Worm (Caenorhabditis elegans) whole organism, mixed stage, embryonic: Measurements from ENCODE around the gene nhr-230.

ENCODE experiments used
- M03D4.4 ChIP-seq: sonication (generic microtip); optimal IDR thresholded peaks from 2 replicates; lab custom pipeline; 2017; ENCODE audit warnings: mild to moderate bottlenecking, missing genetic modification characterization, missing compliant biosample characterization
- bed-3 ChIP-seq: fragments of 200-800 bp; sonication (Bioruptor generic); optimal IDR thresholded peaks from 3 replicates; lab custom pipeline; 2018; ENCODE audit warnings: mild to moderate bottlenecking, missing genetic modification characterization, moderate library complexity, missing compliant biosample characterization
- blmp-1 ChIP-seq: fragments of 150-350 bp; optimal IDR thresholded peaks from 2 replicates; lab custom pipeline; 2014; ENCODE audit warnings: missing biosample characterization, missing genetic modification characterization
- ceh-43 ChIP-seq: fragments of 200-800 bp; sonication (Bioruptor generic); optimal IDR thresholded peaks from 2 replicates; lab custom pipeline; 2018; ENCODE audit warnings: mild to moderate bottlenecking, missing genetic modification characterization, moderate library complexity, missing compliant biosample characterization
- ceh-83 ChIP-seq: fragments of 200-800 bp; sonication (Bioruptor generic); optimal IDR thresholded peaks from 2 replicates; lab custom pipeline; 2018; ENCODE audit warnings: mild to moderate bottlenecking, missing genetic modification characterization, missing compliant biosample characterization
- ces-1 ChIP-seq: fragments of 150-350 bp; optimal IDR thresholded peaks from 2 replicates; lab custom pipeline; 2014; ENCODE audit warnings: missing biosample characterization, missing genetic modification reagents, missing genetic modification characterization
- drap-1 ChIP-seq: fragments of 200-800 bp; sonication (Bioruptor generic); optimal IDR thresholded peaks from 3 replicates; lab custom pipeline; 2018; ENCODE audit warnings: mild to moderate bottlenecking, missing genetic modification characterization, missing compliant biosample characterization
- elt-3 ChIP-seq: fragments of 150-350 bp; optimal IDR thresholded peaks from 2 replicates; lab custom pipeline; 2014; ENCODE audit warnings: missing biosample characterization, missing genetic modification characterization
- ham-2 ChIP-seq: fragments of 200-800 bp; sonication (Bioruptor generic); optimal IDR thresholded peaks from 2 replicates; lab custom pipeline; 2018; ENCODE audit warnings: mild to moderate bottlenecking, missing genetic modification characterization, missing compliant biosample characterization
- hlh-1 ChIP-seq: fragments of 150-350 bp; optimal IDR thresholded peaks from 2 replicates; lab custom pipeline; 2014; ENCODE audit warnings: missing biosample characterization, missing genetic modification reagents, missing genetic modification characterization
- lin-13 ChIP-seq: fragments of 150-350 bp; optimal IDR thresholded peaks from 2 replicates; lab custom pipeline; 2014; ENCODE audit warnings: missing biosample characterization, missing genetic modification characterization
- lin-32 ChIP-seq: fragments of 200-800 bp; sonication (Bioruptor generic); optimal IDR thresholded peaks from 2 replicates; lab custom pipeline; 2018; ENCODE audit warnings: mild to moderate bottlenecking, missing genetic modification characterization, missing compliant biosample characterization
- lsy-2 ChIP-seq: fragments of 150-350 bp; optimal IDR thresholded peaks from 2 replicates; lab custom pipeline; 2014; ENCODE audit warnings: missing biosample characterization, missing genetic modification characterization
- mab-5 ChIP-seq: fragments of 150-350 bp; optimal IDR thresholded peaks from 2 replicates; lab custom pipeline; 2014; ENCODE audit warnings: missing biosample characterization, missing genetic modification characterization
- mep-1 ChIP-seq: fragments of 150-350 bp; optimal IDR thresholded peaks from 2 replicates; lab custom pipeline; 2017; ENCODE audit warnings: missing biosample characterization, missing genetic modification reagents, missing genetic modification characterization, inconsistent platforms
- mls-2 ChIP-seq: sonication (generic microtip); optimal IDR thresholded peaks from 2 replicates; lab custom pipeline; 2016; ENCODE audit warnings: mild to moderate bottlenecking, missing genetic modification characterization, moderate library complexity, missing compliant biosample characterization
- nhr-12 ChIP-seq: fragments of 150-350 bp; optimal IDR thresholded peaks from 2 replicates; lab custom pipeline; 2014; ENCODE audit warnings: missing biosample characterization, missing genetic modification characterization
- nhr-2 ChIP-seq: fragments of 150-350 bp; optimal IDR thresholded peaks from 2 replicates; lab custom pipeline; 2014; ENCODE audit warnings: missing biosample characterization, missing genetic modification characterization
- nhr-237 ChIP-seq: fragments of 150-350 bp; optimal IDR thresholded peaks from 2 replicates; lab custom pipeline; 2014; ENCODE audit warnings: missing biosample characterization, missing genetic modification characterization
- nhr-76 ChIP-seq: sonication (generic microtip); optimal IDR thresholded peaks from 2 replicates; lab custom pipeline; 2017; ENCODE audit warnings: missing biosample characterization, missing genetic modification characterization
- pha-4 ChIP-seq: fragments of 150-350 bp; optimal IDR thresholded peaks from 2 replicates; lab custom pipeline; 2018; ENCODE audit warnings: missing biosample characterization, missing genetic modification reagents, missing genetic modification characterization
- sem-2 ChIP-seq: fragments of 200-800 bp; sonication (Bioruptor generic); optimal IDR thresholded peaks from 2 replicates; lab custom pipeline; 2018; ENCODE audit warnings: mild to moderate bottlenecking, missing genetic modification characterization, missing compliant biosample characterization
- sptf-1 ChIP-seq: sonication (generic microtip); optimal IDR thresholded peaks from 2 replicates; lab custom pipeline; 2017; ENCODE audit warnings: mild to moderate bottlenecking, missing genetic modification characterization, moderate library complexity, missing compliant biosample characterization
- tbx-8 ChIP-seq: fragments of 200-800 bp; sonication (Bioruptor generic); optimal IDR thresholded peaks from 2 replicates; lab custom pipeline; 2018; ENCODE audit warnings: mild to moderate bottlenecking, missing genetic modification characterization, moderate library complexity, missing compliant biosample characterization
- unc-120 ChIP-seq: sonication (generic microtip); optimal IDR thresholded peaks from 2 replicates; lab custom pipeline; 2017; ENCODE audit warnings: missing genetic modification characterization, missing compliant biosample characterization; ENCODE audit not compliant: poor library complexity, severe bottlenecking
- unc-39 ChIP-seq: fragments of 150-350 bp; optimal IDR thresholded peaks from 2 replicates; lab custom pipeline; 2014; ENCODE audit warnings: missing biosample characterization, missing genetic modification characterization
- unc-62 ChIP-seq: fragments of 150-350 bp; optimal IDR thresholded peaks from 2 replicates; lab custom pipeline; 2014; ENCODE audit warnings: missing biosample characterization, missing genetic modification reagents, missing genetic modification characterization
- zip-8 ChIP-seq: fragments of 150-350 bp; optimal IDR thresholded peaks from 2 replicates; lab custom pipeline; 2014; ENCODE audit warnings: missing biosample characterization, missing genetic modification characterization
- ztf-11 ChIP-seq: fragments of 150-350 bp; optimal IDR thresholded peaks from 2 replicates; lab custom pipeline; 2014; ENCODE audit warnings: missing biosample characterization, missing genetic modification characterization

nhr-230 gene

ce11 chrV:18821569-18821968, 25.0 kb upstream of the nhr-230 start:
- TF ChIP-seq lsy-2 (tag; lab: Kevin White, UChicago) (no peak), unc-120 (tag; lab: Kevin White, UChicago) (no peak), blmp-1 (tag; lab: Kevin White, UChicago) (no peak), tbx-8 (no peak), ham-2 (no peak), mls-2 (tag; lab: Kevin White, UChicago) (no peak), bed-3 (GFP tag; lab: Kevin White, UChicago) (no peak), nhr-12 (tag; lab: Kevin White, UChicago) (no peak), hlh-1 (no peak), M03D4.4 (tag; lab: Kevin White, UChicago) (no peak), mep-1 (tag; lab: Kevin White, UChicago) (no peak), unc-62 (GFP tag; lab: Kevin White, UChicago) (no peak)

DNA sequence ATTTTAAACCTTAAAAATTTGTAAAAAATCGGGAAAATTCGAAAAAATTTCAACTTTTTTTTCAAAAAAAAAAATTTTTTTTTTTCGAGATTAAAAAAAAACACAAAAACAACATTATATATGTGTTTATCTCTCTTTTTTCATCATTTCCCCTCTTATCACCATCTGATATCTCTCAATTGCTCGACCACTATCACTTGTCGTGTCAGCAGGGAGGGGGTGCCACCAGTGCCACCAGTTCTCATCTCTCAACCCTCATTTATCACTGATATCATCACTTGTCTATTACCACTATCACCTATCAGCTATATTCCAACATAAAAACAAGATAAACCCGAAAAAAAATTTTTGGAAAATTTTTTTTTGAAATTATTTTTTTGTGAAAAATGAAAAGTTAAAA, 20.1 kb upstream of the nhr-230 start:
- TF ChIP-seq lin-32 (GFP tag; lab: Kevin White, UChicago), result no peak
- no peak for TF ChIP-seq nhr-237 (tag; lab: Kevin White, UChicago)
- TF ChIP-seq drap-1 (GFP tag; lab: Kevin White, UChicago), result no peak
- no peak for TF ChIP-seq nhr-2
- no peak for TF ChIP-seq mls-2 (tag; lab: Kevin White, UChicago)
- TF ChIP-seq nhr-12 (tag; lab: Kevin White, UChicago), result no peak
- TF ChIP-seq ces-1 (GFP tag; lab: Kevin White, UChicago), result no peak
- TF ChIP-seq bed-3 (GFP tag; lab: Kevin White, UChicago), result no peak

DNA sequence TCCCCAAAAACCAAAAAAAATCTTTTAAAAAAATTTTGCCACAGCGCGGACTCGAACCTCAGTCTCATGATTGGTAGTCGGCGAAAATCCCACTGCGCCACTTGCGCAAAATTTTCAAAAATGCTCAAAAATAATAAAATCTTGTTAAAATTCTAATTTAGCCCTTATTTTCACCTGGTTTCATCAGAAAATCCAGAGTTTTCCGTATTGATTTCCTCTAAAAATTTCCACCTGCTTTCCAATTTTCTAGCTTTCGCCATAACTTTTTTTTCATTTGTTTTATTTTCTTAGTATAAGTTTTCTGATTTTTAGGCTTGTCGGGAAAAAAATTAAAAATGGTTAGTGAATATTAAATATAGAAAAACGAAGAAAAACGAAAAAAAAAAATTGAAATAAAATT, 19.2 kb upstream of the nhr-230 start:
- TF ChIP-seq mls-2 (tag; lab: Kevin White, UChicago) (no peak), M03D4.4 (tag; lab: Kevin White, UChicago) (no peak), unc-39 (no peak), bed-3 (GFP tag; lab: Kevin White, UChicago) (no peak), tbx-8 (no peak), ceh-83 (GFP tag; lab: Kevin White, UChicago) (no peak)

- TF ChIP-seq mls-2 (tag; lab: Kevin White, UChicago) (no peak), unc-39 (no peak), elt-3 (tag; lab: Kevin White, UChicago) (no peak), drap-1 (GFP tag; lab: Kevin White, UChicago) (no peak), mab-5 (tag; lab: Kevin White, UChicago) (no peak), tbx-8 (no peak), ham-2 (no peak), lin-32 (GFP tag; lab: Kevin White, UChicago) (no peak), ztf-11 (tag; lab: Kevin White, UChicago) (no peak), ces-1 (GFP tag; lab: Kevin White, UChicago) (no peak), blmp-1 (tag; lab: Kevin White, UChicago) (no peak), sem-2 (GFP tag; lab: Kevin White, UChicago) (no peak), nhr-12 (tag; lab: Kevin White, UChicago) (no peak), pha-4 (tag; lab: Kevin White, UChicago) (no peak), sptf-1 (tag; lab: Kevin White, UChicago) (no peak), unc-62 (GFP tag; lab: Kevin White, UChicago) (no peak), lin-13 (no peak), ceh-43 (GFP tag; lab: Kevin White, UChicago) (no peak), bed-3 (GFP tag; lab: Kevin White, UChicago) (no peak)
These were observed 9.5 kb upstream of the nhr-230 start, which contains the start of gene cyp-33D3 for ce11 chrV:18837125-18837524. TSS of gene cyp-33D3 (minus strand) at chrV:18837225.

DNA sequence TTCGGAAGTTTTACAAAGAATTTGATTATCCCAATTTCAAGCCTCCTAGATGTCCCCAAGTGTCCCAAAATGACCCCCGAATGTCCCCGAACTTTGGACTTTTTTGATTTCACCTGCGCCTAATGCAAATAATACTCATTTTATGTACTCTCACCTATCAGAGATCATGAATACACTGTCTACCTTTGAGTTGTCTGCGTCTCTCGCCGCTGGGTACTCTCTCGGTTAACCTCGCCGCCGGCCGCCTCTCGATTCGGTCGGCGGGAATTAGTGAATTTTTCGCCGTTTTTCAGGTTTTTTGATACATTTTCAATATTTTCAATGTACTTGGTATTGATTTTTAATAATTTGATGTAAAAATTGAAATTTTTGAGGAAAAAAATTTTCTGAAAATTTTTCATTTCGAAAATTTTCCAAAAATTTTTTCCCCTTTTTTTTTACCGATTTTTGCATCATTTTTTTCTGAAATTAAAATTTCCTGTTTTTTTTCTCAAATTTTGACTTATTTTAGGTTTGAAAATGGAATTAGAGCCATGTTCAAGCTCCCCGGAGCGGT, 7.7 kb upstream of the nhr-230 start, which contains the start of gene nhr-65:
Gene nhr-65 (plus strand): TSS at position 506 of the 556 bp plus-strand sequence.
- TF ChIP-seq tbx-8, result no peak
- TF ChIP-seq mab-5 (tag; lab: Kevin White, UChicago), result no peak
- no peak for TF ChIP-seq unc-62 (GFP tag; lab: Kevin White, UChicago)
- no peak for TF ChIP-seq mep-1 (tag; lab: Kevin White, UChicago)

- no peak for TF ChIP-seq bed-3 (GFP tag; lab: Kevin White, UChicago)
- no peak for TF ChIP-seq zip-8 (tag; lab: Kevin White, UChicago)
- TF ChIP-seq sem-2 (GFP tag; lab: Kevin White, UChicago), result no peak
- TF ChIP-seq mab-5 (tag; lab: Kevin White, UChicago), result no peak
- TF ChIP-seq lsy-2 (tag; lab: Kevin White, UChicago), result no peak
- TF ChIP-seq nhr-76 (tag; lab: Kevin White, UChicago), result no peak
- TF ChIP-seq blmp-1 (tag; lab: Kevin White, UChicago), result no peak
- TF ChIP-seq lin-32 (GFP tag; lab: Kevin White, UChicago), result no peak
- TF ChIP-seq M03D4.4 (tag; lab: Kevin White, UChicago), result no peak
- TF ChIP-seq mep-1 (tag; lab: Kevin White, UChicago), result no peak
- TF ChIP-seq tbx-8, result no peak
- no peak for TF ChIP-seq unc-62 (GFP tag; lab: Kevin White, UChicago)
These were observed 4.1 kb upstream of the nhr-230 start for ce11 chrV:18842468-18842867.
